In genomic region chrII:6589408-6589807, ce11 we compare ENCODE assay signal across 5 worm cellular contexts.
A peak's percentile ranks its signal among the peaks of the same experiment; 100 is the strongest.
TF ChIP-seq lines count a peak whose summit lies in the region.

Gene vps-32.1 (plus strand): TSS chrII:6589708.

TF ChIP-seq in whole organism, L1 larva, 84 proteins besides CTCF, POLR2A, EP300 and RAD21 (continues in another document):
- no peak for TF ChIP-seq swsn-7 (tag; optimal IDR thresholded peaks at IDR 0.05; lab: Kevin White, UChicago)
- TF ChIP-seq lin-35 (GFP tag; optimal IDR thresholded peaks at IDR 0.05; lab: Kevin White, UChicago): peak in 1 of 2 experiments; percentile 4
- TF ChIP-seq vab-15 (tag; optimal IDR thresholded peaks at IDR 0.05; lab: Kevin White, UChicago): no peak
- peak in 1 of 6 experiments; percentile 29 for TF ChIP-seq elt-3 (tag; optimal IDR thresholded peaks at IDR 0.05; lab: Kevin White, UChicago)
- no peak for TF ChIP-seq lin-15B (tag; optimal IDR thresholded peaks at IDR 0.05; lab: Kevin White, UChicago)
- TF ChIP-seq pqm-1 (tag; optimal IDR thresholded peaks at IDR 0.05; lab: Kevin White, UChicago): no peak
- no peak for TF ChIP-seq tbx-2 (tag; optimal IDR thresholded peaks at IDR 0.05; lab: Kevin White, UChicago)
- no peak for TF ChIP-seq nhr-20 (tag; optimal IDR thresholded peaks at IDR 0.05; lab: Kevin White, UChicago)
- TF ChIP-seq F16B12.6 (tag; optimal IDR thresholded peaks at IDR 0.05; lab: Kevin White, UChicago): no peak
- no peak for TF ChIP-seq nhr-237 (tag; optimal IDR thresholded peaks at IDR 0.05; lab: Kevin White, UChicago)
- TF ChIP-seq jun-1 (tag; optimal IDR thresholded peaks at IDR 0.05; lab: Kevin White, UChicago): peak; percentile 49
- no peak for TF ChIP-seq Y116A8C.19 (tag; optimal IDR thresholded peaks at IDR 0.05; lab: Kevin White, UChicago; ENCODE audit: borderline replicate concordance)
- no peak for TF ChIP-seq nhr-85 (tag; lab: Kevin White, UChicago)
- no peak for TF ChIP-seq hlh-4 (tag; optimal IDR thresholded peaks at IDR 0.05; lab: Kevin White, UChicago)
- TF ChIP-seq irx-1 (tag; optimal IDR thresholded peaks at IDR 0.05; lab: Kevin White, UChicago): no peak
- TF ChIP-seq blmp-1 (tag; optimal IDR thresholded peaks at IDR 0.05; lab: Kevin White, UChicago): peak; percentile 28
- TF ChIP-seq lin-13 (GFP tag; optimal IDR thresholded peaks at IDR 0.05; lab: Kevin White, UChicago): no peak
- peak; percentile 40 for TF ChIP-seq fos-1 (tag; optimal IDR thresholded peaks at IDR 0.05; lab: Kevin White, UChicago)
- no peak for TF ChIP-seq aly-2 (tag; optimal IDR thresholded peaks at IDR 0.05; lab: Kevin White, UChicago)

TF ChIP-seq in whole organism, L2 larva, 48 proteins besides CTCF, POLR2A, EP300 and RAD21:
- TF ChIP-seq F13H6.1 (tag; optimal IDR thresholded peaks at IDR 0.05; lab: Kevin White, UChicago) (no peak), blmp-1 (tag; optimal IDR thresholded peaks at IDR 0.05; lab: Kevin White, UChicago; ENCODE audit: insufficient read depth) (peak; percentile 25), fos-1 (tag; optimal IDR thresholded peaks at IDR 0.05; lab: Kevin White, UChicago) (peak; percentile 88), sma-9 (GFP tag; optimal IDR thresholded peaks at IDR 0.05; lab: Kevin White, UChicago) (peak; percentile 48), sma-9 (tag; optimal IDR thresholded peaks at IDR 0.05; lab: Kevin White, UChicago) (no peak), crh-2 (tag; optimal IDR thresholded peaks at IDR 0.05; lab: Kevin White, UChicago) (peak; percentile 29)

TF ChIP-seq in whole organism, L3 larva, 47 proteins besides CTCF, POLR2A, EP300 and RAD21:
- TF ChIP-seq sea-2 (GFP tag; optimal IDR thresholded peaks at IDR 0.05; lab: Kevin White, UChicago) (no peak), pqm-1 (tag; optimal IDR thresholded peaks at IDR 0.05; lab: Kevin White, UChicago) (peak; percentile 49), fos-1 (tag; optimal IDR thresholded peaks at IDR 0.05; lab: Kevin White, UChicago) (peak; percentile 19), pha-4 (tag; optimal IDR thresholded peaks at IDR 0.05; lab: Kevin White, UChicago) (peak; percentile 21)

TF ChIP-seq in whole organism, L4 larva, 104 proteins besides CTCF, POLR2A, EP300 and RAD21:
- TF ChIP-seq Y105C5A.15 (GFP tag; IDR thresholded peaks at IDR 0.05; lab: Robert Waterston, UW) (no peak), dmd-9 (GFP tag; IDR thresholded peaks at IDR 0.05; lab: Robert Waterston, UW) (0 out of 2 replicates have a peak, but pooled peaks have one; percentile 18), hlh-30 (tag; optimal IDR thresholded peaks at IDR 0.05; lab: Kevin White, UChicago; ENCODE audit: insufficient read depth) (no peak), nhr-6 (tag; optimal IDR thresholded peaks at IDR 0.05; lab: Kevin White, UChicago) (peak; percentile 1), Y5F2A.4 (GFP tag; optimal IDR thresholded peaks at IDR 0.05; lab: Kevin White, UChicago) (no peak), lsy-2 (tag; optimal IDR thresholded peaks at IDR 0.05; lab: Kevin White, UChicago) (peak in 1 of 2 experiments; percentile 6), dmd-6 (GFP tag; IDR thresholded peaks at IDR 0.05; lab: Robert Waterston, UW) (peak; percentile 30), daf-16 (GFP tag; optimal IDR thresholded peaks at IDR 0.05; lab: Kevin White, UChicago) (no peak), daf-16 (tag; optimal IDR thresholded peaks at IDR 0.05; lab: Kevin White, UChicago) (peak; percentile 34), fos-1 (tag; optimal IDR thresholded peaks at IDR 0.05; lab: Kevin White, UChicago) (peak; percentile 42)

TF ChIP-seq in whole organism, young adult, 124 proteins besides CTCF, POLR2A, EP300 and RAD21:
- TF ChIP-seq ceh-91 (GFP tag; IDR thresholded peaks at IDR 0.05; lab: Robert Waterston, UW) (no peak), lin-26 (GFP tag; IDR thresholded peaks at IDR 0.05; lab: Robert Waterston, UW) (0 out of 2 replicates have a peak, but pooled peaks have one; percentile 19)
